Fruit fly (Drosophila melanogaster) whole organism, pupa: ENCODE results near the gene fzr.
A peak's percentile ranks its signal among the peaks of the same experiment; 100 is the strongest.

ENCODE experiments used
- CG10348 ChIP-seq: fragments of 200-800 bp; sonication (Bioruptor generic); IDR thresholded peaks from 2 replicates; pipeline ENCODE4 v1.3.6; 2022; ENCODE audit warnings: missing biosample characterization, missing genetic modification characterization
- CG12605 ChIP-seq: fragments of 200-800 bp; sonication (Bioruptor generic); IDR thresholded peaks from 2 replicates; pipeline ENCODE4 v1.3.6; 2022; ENCODE audit warnings: missing biosample characterization, missing genetic modification characterization
- CG13204 ChIP-seq: fragments of 200-800 bp; sonication (Bioruptor generic); optimal IDR thresholded peaks from 2 replicates; lab custom pipeline; 2018; ENCODE audit warnings: missing biosample characterization, mild to moderate bottlenecking, missing genetic modification characterization, moderate library complexity
- CG14655 ChIP-seq: fragments of 200-800 bp; sonication (Bioruptor generic); optimal IDR thresholded peaks from 3 replicates; lab custom pipeline; 2017; ENCODE audit warnings: mild to moderate bottlenecking, missing biosample characterization, missing genetic modification reagents, missing genetic modification characterization
- CG15710 ChIP-seq: fragments of 200-800 bp; sonication (Bioruptor generic); optimal IDR thresholded peaks from 2 replicates; lab custom pipeline; 2018; ENCODE audit warnings: missing biosample characterization, mild to moderate bottlenecking, missing genetic modification characterization, moderate library complexity
- CG17806 ChIP-seq: fragments of 200-800 bp; sonication (Bioruptor generic); optimal IDR thresholded peaks from 2 replicates; lab custom pipeline; 2018; ENCODE audit warnings: missing biosample characterization, mild to moderate bottlenecking, missing genetic modification characterization, moderate library complexity
- CG32121 ChIP-seq: fragments of 200-800 bp; sonication (Bioruptor generic); IDR thresholded peaks from 2 replicates; pipeline ENCODE4 v1.3.6; 2022; ENCODE audit warnings: missing biosample characterization, missing genetic modification characterization
- CG34367 ChIP-seq: fragments of 200-800 bp; sonication (Bioruptor generic); optimal IDR thresholded peaks from 2 replicates; lab custom pipeline; 2018; ENCODE audit warnings: missing biosample characterization, mild to moderate bottlenecking, missing genetic modification characterization
- CG4496 ChIP-seq: fragments of 200-800 bp; sonication (Bioruptor generic); IDR thresholded peaks from 3 replicates; pipeline ENCODE4 v1.3.6; 2022; ENCODE audit warnings: missing biosample characterization, missing genetic modification characterization
- CG8159 ChIP-seq: fragments of 200-800 bp; sonication (Bioruptor generic); optimal IDR thresholded peaks from 3 replicates; lab custom pipeline; 2018; ENCODE audit warnings: missing biosample characterization, mild to moderate bottlenecking, missing genetic modification characterization, moderate library complexity
- CG8301 ChIP-seq: fragments of 200-800 bp; sonication (Bioruptor generic); optimal IDR thresholded peaks from 2 replicates; lab custom pipeline; 2018; ENCODE audit warnings: missing biosample characterization, mild to moderate bottlenecking, missing genetic modification characterization
- CG9948 ChIP-seq: fragments of 200-800 bp; sonication (Bioruptor generic); optimal IDR thresholded peaks from 2 replicates; lab custom pipeline; 2018; ENCODE audit warnings: missing biosample characterization, mild to moderate bottlenecking, missing genetic modification characterization, moderate library complexity
- D1 ChIP-seq: fragments of 200-800 bp; sonication (Bioruptor generic); optimal IDR thresholded peaks from 2 replicates; lab custom pipeline; 2018; ENCODE audit warnings: missing biosample characterization, mild to moderate bottlenecking, missing genetic modification characterization, moderate library complexity
- EcR ChIP-seq: fragments of 200-800 bp; sonication (Bioruptor generic); optimal IDR thresholded peaks from 3 replicates; lab custom pipeline; 2019; ENCODE audit warnings: missing biosample characterization, missing genetic modification characterization, mild to moderate bottlenecking, moderate library complexity, missing genetic modification reagents
- Ets98B ChIP-seq: fragments of 200-800 bp; sonication (Bioruptor generic); IDR thresholded peaks from 2 replicates; pipeline ENCODE4 v1.3.6; 2022; ENCODE audit warnings: missing biosample characterization, missing genetic modification characterization
- Pif1A ChIP-seq: fragments of 200-800 bp; sonication (Bioruptor generic); optimal IDR thresholded peaks from 3 replicates; lab custom pipeline; 2016; ENCODE audit warnings: missing biosample characterization, missing genetic modification characterization
- Pif1B ChIP-seq: fragments of 200-800 bp; sonication (Bioruptor generic); optimal IDR thresholded peaks from 3 replicates; lab custom pipeline; 2016; ENCODE audit warnings: missing biosample characterization, missing genetic modification characterization
- Snoo ChIP-seq: fragments of 200-800 bp; sonication (Bioruptor generic); optimal IDR thresholded peaks from 3 replicates; lab custom pipeline; 2017; ENCODE audit warnings: missing biosample characterization, mild to moderate bottlenecking, missing genetic modification characterization, inconsistent platforms
- fd96Ca ChIP-seq: fragments of 200-800 bp; sonication (Bioruptor generic); IDR thresholded peaks from 3 replicates; pipeline ENCODE4 v1.3.6; 2022; ENCODE audit warnings: missing biosample characterization, missing genetic modification characterization
- gl ChIP-seq: fragments of 200-800 bp; sonication (Bioruptor generic); optimal IDR thresholded peaks from 2 replicates; lab custom pipeline; 2018; ENCODE audit warnings: missing biosample characterization, mild to moderate bottlenecking, missing genetic modification characterization
- rn ChIP-seq: fragments of 200-800 bp; sonication (Bioruptor generic); IDR thresholded peaks from 2 replicates; pipeline ENCODE4 v1.3.6; 2022; ENCODE audit warnings: missing biosample characterization, missing genetic modification characterization

fzr gene

DNA sequence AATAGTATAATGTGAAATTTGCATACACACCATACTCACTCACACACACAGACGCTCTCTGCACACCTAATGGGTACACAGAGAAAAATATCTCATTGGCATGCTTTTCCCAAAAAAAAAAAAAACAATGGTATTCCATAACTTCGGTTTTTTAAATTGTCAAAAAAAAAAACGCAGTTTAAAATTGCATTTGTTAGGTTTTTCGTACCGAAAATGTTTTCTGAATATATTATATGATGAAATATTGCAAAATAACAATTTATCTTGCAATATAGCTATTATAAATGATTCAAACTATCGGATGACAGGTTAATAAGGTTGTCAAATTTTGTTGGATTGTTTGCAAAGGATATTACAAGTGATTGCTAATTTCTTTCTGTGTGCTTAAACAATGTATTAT lies 20.4 kb upstream of the fzr start:
- TF ChIP-seq Ets98B (GFP tag; lab: Robert Waterston, UW) (no peak), Snoo (tag; lab: Kevin White, UChicago) (no peak), CG32121 (GFP tag; lab: Robert Waterston, UW) (no peak), CG15710 (peak; percentile 5)

DNA sequence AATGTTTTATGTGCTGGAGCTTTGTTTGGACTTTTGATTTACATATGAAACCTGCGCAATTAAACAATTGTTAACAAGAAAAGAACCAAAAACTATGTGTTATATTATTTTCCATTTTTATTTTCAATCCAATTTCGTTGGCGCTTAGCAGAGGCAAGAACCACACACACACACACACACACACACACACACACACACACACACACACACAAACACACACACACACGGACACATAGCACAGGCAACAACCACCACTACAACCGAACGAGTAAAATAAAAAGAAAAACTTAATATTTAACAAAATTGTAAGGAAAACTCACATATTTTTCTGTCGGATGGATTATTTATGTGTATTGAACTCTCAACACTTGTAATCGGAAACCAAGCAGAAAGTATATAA lies 20.0 kb upstream of the fzr start:
- TF ChIP-seq CG8159 (tag; lab: Kevin White, UChicago) (no peak), CG13204 (GFP tag; lab: Kevin White, UChicago) (no peak), D1 (tag; lab: Kevin White, UChicago) (no peak), CG9948 (tag; lab: Kevin White, UChicago) (no peak), CG34367 (tag; lab: Kevin White, UChicago) (no peak), Ets98B (GFP tag; lab: Robert Waterston, UW) (no peak), CG4496 (GFP tag; lab: Robert Waterston, UW) (no peak), Pif1B (GFP tag; lab: Kevin White, UChicago) (no peak), fd96Ca (no peak), rn (GFP tag; lab: Robert Waterston, UW) (no peak), Snoo (tag; lab: Kevin White, UChicago) (no peak), CG8301 (no peak), CG10348 (GFP tag; lab: Robert Waterston, UW) (no peak), EcR (GFP tag; lab: Kevin White, UChicago) (no peak), Pif1A (GFP tag; lab: Kevin White, UChicago) (no peak), CG32121 (GFP tag; lab: Robert Waterston, UW) (no peak)

DNA sequence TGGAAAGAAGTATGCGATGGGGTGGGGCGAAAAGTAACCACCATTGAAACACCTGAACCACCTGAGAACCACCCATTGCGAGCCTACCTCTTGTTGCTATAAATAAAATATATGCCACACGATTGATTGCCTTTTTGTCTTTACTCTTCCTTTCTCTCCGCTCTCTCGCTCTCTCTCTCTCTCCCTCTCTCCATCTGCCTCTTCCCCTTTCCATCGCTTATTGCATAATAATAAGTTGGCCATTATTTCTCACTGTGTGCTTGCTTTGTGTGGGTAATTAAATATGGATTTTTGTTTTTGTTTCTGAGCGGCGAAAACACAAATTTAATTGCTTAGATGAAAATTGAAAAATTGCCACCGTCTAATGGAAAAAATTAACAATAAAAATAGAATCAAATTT lies 14.8 kb upstream of the fzr start:
- no peak for TF ChIP-seq Ets98B (GFP tag; lab: Robert Waterston, UW)
- TF ChIP-seq Pif1B (GFP tag; lab: Kevin White, UChicago) = no peak
- TF ChIP-seq CG4496 (GFP tag; lab: Robert Waterston, UW) = no peak
- TF ChIP-seq EcR (GFP tag; lab: Kevin White, UChicago) = no peak
- TF ChIP-seq rn (GFP tag; lab: Robert Waterston, UW) = no peak
- no peak for TF ChIP-seq CG9948 (tag; lab: Kevin White, UChicago)
- TF ChIP-seq CG15710 = no peak
- no peak for TF ChIP-seq fd96Ca
- no peak for TF ChIP-seq CG8159 (tag; lab: Kevin White, UChicago)

DNA sequence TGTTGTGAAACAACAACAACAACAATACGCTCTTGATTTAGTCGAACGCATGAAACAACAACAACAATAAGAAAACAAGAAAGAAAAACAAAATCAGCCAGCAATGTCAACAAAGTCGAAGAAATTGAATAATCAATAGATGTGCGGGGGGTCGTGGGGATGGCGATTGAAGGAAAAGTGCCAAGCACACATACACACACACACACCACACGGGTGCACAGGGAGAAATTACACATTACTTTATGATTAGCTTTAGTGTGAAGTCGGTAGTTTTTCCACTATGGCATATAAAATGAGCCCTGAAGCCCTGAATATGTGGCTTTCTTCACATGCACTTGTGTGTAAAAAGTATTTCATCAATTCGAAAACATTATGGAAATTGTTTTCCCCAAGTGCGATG lies 13.6 kb upstream of the fzr start:
- no peak for TF ChIP-seq fd96Ca
- no peak for TF ChIP-seq CG4496 (GFP tag; lab: Robert Waterston, UW)
- no peak for TF ChIP-seq CG32121 (GFP tag; lab: Robert Waterston, UW)
- no peak for TF ChIP-seq rn (GFP tag; lab: Robert Waterston, UW)
- TF ChIP-seq CG12605 (GFP tag; lab: Robert Waterston, UW) = no peak
- no peak for TF ChIP-seq Pif1A (GFP tag; lab: Kevin White, UChicago)

DNA sequence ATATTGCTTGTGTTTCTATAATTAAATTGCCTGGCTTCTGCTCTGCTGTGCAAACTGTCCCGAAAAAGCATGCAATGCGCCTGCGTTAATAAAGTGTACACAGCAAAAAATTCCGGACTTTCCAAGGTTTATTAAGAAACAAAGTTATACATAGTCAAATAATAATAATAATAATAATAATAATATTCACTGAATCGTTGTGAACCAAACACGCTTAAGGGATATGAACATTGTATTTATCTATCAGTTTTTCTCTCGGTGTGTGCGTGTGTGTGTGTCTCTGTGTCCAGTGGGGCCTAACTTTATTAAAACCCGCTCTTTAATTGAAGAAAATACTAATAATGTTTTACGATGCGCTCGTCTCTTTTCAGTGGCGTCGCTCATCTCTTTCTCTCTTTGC lies 11.9 kb upstream of the fzr start:
- TF ChIP-seq CG17806 (tag; lab: Kevin White, UChicago) = peak; percentile 44
- TF ChIP-seq rn (GFP tag; lab: Robert Waterston, UW) = no peak
- TF ChIP-seq CG8301 = peak; percentile 37
- no peak for TF ChIP-seq fd96Ca
- TF ChIP-seq CG13204 (GFP tag; lab: Kevin White, UChicago) = no peak
- peak; percentile 53 for TF ChIP-seq CG14655 (GFP tag; lab: Kevin White, UChicago)
- TF ChIP-seq CG15710 = peak; percentile 48
- no peak for TF ChIP-seq EcR (GFP tag; lab: Kevin White, UChicago)
- TF ChIP-seq CG4496 (GFP tag; lab: Robert Waterston, UW) = peak; percentile 46; the same call in 2 of the 3 replicates
- TF ChIP-seq CG12605 (GFP tag; lab: Robert Waterston, UW) = peak; percentile 46; the same call in 1 of the 2 replicates
- TF ChIP-seq gl (tag; lab: Kevin White, UChicago) = no peak
- TF ChIP-seq CG8159 (tag; lab: Kevin White, UChicago) = peak; percentile 56
- TF ChIP-seq CG34367 (tag; lab: Kevin White, UChicago) = peak; percentile 32
- no peak for TF ChIP-seq CG32121 (GFP tag; lab: Robert Waterston, UW)
- no peak for TF ChIP-seq CG10348 (GFP tag; lab: Robert Waterston, UW)
- 0 out of 2 replicates have a peak, but pooled peaks have one; percentile 13 for TF ChIP-seq Ets98B (GFP tag; lab: Robert Waterston, UW)
- TF ChIP-seq CG9948 (tag; lab: Kevin White, UChicago) = peak; percentile 45
- TF ChIP-seq Pif1B (GFP tag; lab: Kevin White, UChicago) = no peak
- no peak for TF ChIP-seq D1 (tag; lab: Kevin White, UChicago)
- TF ChIP-seq, all 21 proteins: peak for 10

DNA sequence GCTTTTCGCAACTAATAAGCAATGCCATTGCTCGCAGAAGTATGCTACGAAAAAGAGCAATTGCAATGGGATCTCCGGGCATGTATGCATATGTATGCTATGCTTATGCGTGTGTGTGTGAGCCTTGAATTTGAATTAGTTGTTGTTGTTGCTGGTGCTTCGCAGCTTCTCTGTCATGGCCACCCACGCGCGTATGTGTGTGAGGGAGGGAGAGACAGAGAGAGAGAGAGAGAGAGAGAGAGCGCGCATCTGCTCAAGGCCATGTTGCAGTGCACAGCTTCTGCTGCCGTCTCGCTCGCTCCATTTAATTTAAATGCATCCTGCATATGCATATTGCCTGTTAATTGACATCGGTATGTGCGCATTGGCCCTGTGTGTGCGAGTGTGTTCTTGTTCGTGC lies 11.4 kb upstream of the fzr start:
- TF ChIP-seq CG9948 (tag; lab: Kevin White, UChicago) = no peak

DNA sequence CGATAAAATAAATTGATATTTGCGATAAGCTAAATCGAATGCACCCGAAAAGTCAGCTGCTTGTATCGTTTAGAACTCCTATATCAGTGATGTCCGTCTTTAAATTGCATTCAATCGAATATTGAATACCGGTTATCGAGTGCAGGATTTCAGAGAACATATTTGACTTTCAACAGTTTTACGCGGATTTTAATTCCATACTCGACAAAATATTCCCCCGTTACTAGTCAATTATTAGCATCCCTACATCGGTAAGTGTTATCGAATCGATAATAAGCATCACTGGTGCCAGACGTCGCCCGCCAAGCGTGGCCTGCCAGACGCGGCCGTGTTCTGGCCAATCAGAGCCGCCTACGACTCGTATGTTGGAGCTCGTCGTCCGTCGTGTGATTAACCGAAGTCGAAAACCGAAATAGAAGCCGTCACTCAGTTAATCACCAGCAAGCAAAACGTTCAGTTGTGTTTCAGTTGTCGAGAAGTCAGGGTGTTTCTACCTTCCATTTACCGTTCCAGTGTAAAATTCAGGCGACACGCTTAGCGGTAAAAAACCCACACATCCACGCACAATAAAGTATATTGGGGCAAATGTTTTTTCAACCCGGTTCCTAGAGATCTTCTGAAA lies 8.6 kb upstream of the fzr start, which contains the start of gene ctp:
Gene ctp (plus strand): TSS at position 23 of the 622 bp plus-strand sequence.
- TF ChIP-seq CG8301 (no peak), CG14655 (GFP tag; lab: Kevin White, UChicago) (peak; percentile 25), CG8159 (tag; lab: Kevin White, UChicago) (peak; percentile 1), Pif1B (GFP tag; lab: Kevin White, UChicago) (peak; percentile 39), rn (GFP tag; lab: Robert Waterston, UW) (no peak), Ets98B (GFP tag; lab: Robert Waterston, UW) (peak; percentile 53; the same call in 1 of the 2 replicates), Snoo (tag; lab: Kevin White, UChicago) (peak; percentile 10), EcR (GFP tag; lab: Kevin White, UChicago) (peak; percentile 12), CG13204 (GFP tag; lab: Kevin White, UChicago) (peak; percentile 31), CG15710 (peak; percentile 24), CG4496 (GFP tag; lab: Robert Waterston, UW) (peak; percentile 40; the same call in 1 of the 3 replicates), gl (tag; lab: Kevin White, UChicago) (no peak), CG12605 (GFP tag; lab: Robert Waterston, UW) (peak; percentile 64; the same call in 1 of the 2 replicates), Pif1A (GFP tag; lab: Kevin White, UChicago) (peak; percentile 51), CG9948 (tag; lab: Kevin White, UChicago) (no peak), CG10348 (GFP tag; lab: Robert Waterston, UW) (no peak), CG32121 (GFP tag; lab: Robert Waterston, UW) (peak; percentile 44; the same call in 1 of the 2 replicates), D1 (tag; lab: Kevin White, UChicago) (no peak), CG17806 (tag; lab: Kevin White, UChicago) (peak; percentile 5), CG34367 (tag; lab: Kevin White, UChicago) (no peak), fd96Ca (peak; percentile 40; the same call in 1 of the 3 replicates)
